Fruit fly (Drosophila melanogaster): ENCODE results near the gene sba.
"Not testable (repeated sequence)": the region's sequence is repeated elsewhere in the genome, so short reads cannot be mapped to it uniquely, and the experiment has no call there.

sba gene

DNA sequence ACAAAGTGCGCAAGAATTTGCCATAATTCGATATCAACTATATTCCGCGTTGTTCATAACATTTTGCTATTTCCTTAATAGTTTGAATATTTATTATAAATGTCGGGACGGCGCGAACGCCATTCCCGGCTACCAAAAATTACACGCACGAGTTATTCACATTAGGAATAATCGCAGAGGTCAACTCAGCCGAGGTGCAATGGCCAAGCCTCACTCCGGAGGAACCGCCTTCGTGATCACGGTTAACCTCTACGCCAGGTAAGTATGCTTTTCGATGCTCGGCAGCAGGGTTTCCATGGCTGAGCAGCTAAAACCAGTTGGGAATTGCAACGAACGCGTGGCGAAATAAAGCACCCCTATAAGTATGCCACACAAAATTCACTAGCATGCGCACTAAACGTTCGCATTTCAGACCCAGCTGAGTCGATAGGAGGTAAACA, 63.4 kb downstream of the sba start (continued):
- TF ChIP-seq chif (GFP tag; optimal IDR thresholded peaks at IDR 0.05) = peak; percentile 39 to 64
- peak; percentile 66 for TF ChIP-seq nerfin-2 (GFP tag; IDR thresholded peaks at IDR 0.05; ENCODE audit: partially characterized antibody)
- peak; percentile 18 for TF ChIP-seq CG10267 (tag; optimal IDR thresholded peaks at IDR 0.05)
- peak; percentile 76 for TF ChIP-seq CG34422 (GFP tag; IDR thresholded peaks at IDR 0.05)
- TF ChIP-seq dmrt11E (tag; optimal IDR thresholded peaks at IDR 0.05) = peak; percentile 18
- peak; percentile 68 for TF ChIP-seq CG17829 (tag; optimal IDR thresholded peaks at IDR 0.05)
- TF ChIP-seq ftz-f1 (GFP tag; optimal IDR thresholded peaks at IDR 0.05) = peak; percentile 51
- peak; percentile 61 for TF ChIP-seq CG11504 (tag; optimal IDR thresholded peaks at IDR 0.05)
- peak; percentile 60 for TF ChIP-seq CG34376 (GFP tag; optimal IDR thresholded peaks at IDR 0.05)
- TF ChIP-seq CG8290 (GFP tag; optimal IDR thresholded peaks at IDR 0.05) = peak; percentile 31
- TF ChIP-seq CG8290 (tag; optimal IDR thresholded peaks at IDR 0.05) = peak in 1 of 2 experiments; percentile 83
- TF ChIP-seq abd-A (tag; optimal IDR thresholded peaks at IDR 0.05) = peak; percentile 78
- TF ChIP-seq Awh (GFP tag; IDR thresholded peaks at IDR 0.05) = peak; percentile 78
- peak; percentile 60; the same call in 1 of the 2 replicates for TF ChIP-seq tna (GFP tag; IDR thresholded peaks at IDR 0.05; ENCODE audit: partially characterized antibody)
- TF ChIP-seq dpn (GFP tag; optimal IDR thresholded peaks at IDR 0.05) = peak; percentile 60 to 80
- peak; percentile 95 for TF ChIP-seq Med (GFP tag)
- TF ChIP-seq al (GFP tag; IDR thresholded peaks at IDR 0.05) = peak; percentile 40; the same call in 1 of the 2 replicates
- TF ChIP-seq zfh1 (GFP tag; IDR thresholded peaks at IDR 0.05) = peak; percentile 88
- peak; percentile 74 for TF ChIP-seq HLH54F (GFP tag; optimal IDR thresholded peaks at IDR 0.05)
- TF ChIP-seq NFAT (GFP tag; IDR thresholded peaks at IDR 0.05) = peak; percentile 79
- peak; percentile 44 for TF ChIP-seq Ada2b (GFP tag; IDR thresholded peaks at IDR 0.05)
- TF ChIP-seq gsb (GFP tag; IDR thresholded peaks at IDR 0.05) = peak; percentile 64; the same call in 1 of the 2 replicates
- peak; percentile 45 for TF ChIP-seq CG2678 (tag; optimal IDR thresholded peaks at IDR 0.05)
- TF ChIP-seq knrl (GFP tag; IDR thresholded peaks at IDR 0.05; ENCODE audit: partially characterized antibody) = peak; percentile 75; the same call in 2 of the 3 replicates
- peak; percentile 54 for TF ChIP-seq jumu (GFP tag; optimal IDR thresholded peaks at IDR 0.05)
- peak; percentile 53 for TF ChIP-seq Chrac-16 (GFP tag; optimal IDR thresholded peaks at IDR 0.05)
- TF ChIP-seq CG11456 (GFP tag; IDR thresholded peaks at IDR 0.05) = peak; percentile 84; the same call in 2 of the 3 replicates
- TF ChIP-seq zen2 (GFP tag; IDR thresholded peaks at IDR 0.05; ENCODE audit: partially characterized antibody) = peak; percentile 30; the same call in 1 of the 3 replicates
- TF ChIP-seq sob (GFP tag; IDR thresholded peaks at IDR 0.05) = peak; percentile 86
- not testable (repeated sequence) for TF ChIP-seq D, prd (optimal IDR thresholded peaks at IDR 0.05)
- TF ChIP-seq D (GFP tag; optimal IDR thresholded peaks at IDR 0.05) = peak; percentile 49
- peak; percentile 48 for TF ChIP-seq mam (GFP tag; optimal IDR thresholded peaks at IDR 0.05)
- peak; percentile 39 for TF ChIP-seq CG10979 (tag; optimal IDR thresholded peaks at IDR 0.05)
- peak; percentile 39 for TF ChIP-seq az2 (GFP tag; optimal IDR thresholded peaks at IDR 0.05)
- peak; percentile 60 for TF ChIP-seq CG4282 (GFP tag; optimal IDR thresholded peaks at IDR 0.05)
- peak; percentile 85 for TF ChIP-seq Xrp1 (GFP tag; IDR thresholded peaks at IDR 0.05)
- peak; percentile 57 for TF ChIP-seq Mes4 (GFP tag; optimal IDR thresholded peaks at IDR 0.05)
- TF ChIP-seq Hmr (GFP tag; optimal IDR thresholded peaks at IDR 0.05) = peak; percentile 65
- TF ChIP-seq vvl (GFP tag; IDR thresholded peaks at IDR 0.05) = peak; percentile 83
- TF ChIP-seq sr (GFP tag; IDR thresholded peaks at IDR 0.05) = peak; percentile 55; the same call in 2 of the 3 replicates
- peak; percentile 76 for TF ChIP-seq Atf6 (GFP tag; IDR thresholded peaks at IDR 0.05)
- peak in 1 of 2 experiments; percentile 61 for TF ChIP-seq crp (GFP tag; optimal IDR thresholded peaks at IDR 0.05)
- peak; percentile 21 for TF ChIP-seq ac (GFP tag; optimal IDR thresholded peaks at IDR 0.05)
- peak; percentile 73 for TF ChIP-seq prd (GFP tag; IDR thresholded peaks at IDR 0.05)
- peak; percentile 42 for TF ChIP-seq dm (GFP tag; optimal IDR thresholded peaks at IDR 0.05)
- TF ChIP-seq peb (GFP tag; IDR thresholded peaks at IDR 0.05) = peak; percentile 60; the same call in 1 of the 2 replicates
- peak; percentile 89 for TF ChIP-seq lilli (GFP tag; optimal IDR thresholded peaks at IDR 0.05)
- TF ChIP-seq CG12155 (GFP tag; optimal IDR thresholded peaks at IDR 0.05) = peak; percentile 48
- TF ChIP-seq CG11093 (GFP tag; IDR thresholded peaks at IDR 0.05) = peak; percentile 52; the same call in 1 of the 3 replicates
- peak; percentile 20 for TF ChIP-seq CG12942 (GFP tag; optimal IDR thresholded peaks at IDR 0.05)

All from whole organism, embryonic.